Fruit fly (Drosophila melanogaster) S2 (cell line): ENCODE results near the gene CG17560.

Experiments
- CG8478 ChIP-seq: fragments of >200 bp; optimal IDR thresholded peaks from 2 replicates; lab custom pipeline; 2018
- CTCF ChIP-seq, 2 experiments: fragments of >200 bp; optimal IDR thresholded peaks; 2 replicates each; lab custom pipeline; 2018

- TF ChIP-seq CG8478 (lab: Kevin White, UChicago) (no peak), CTCF (optimal IDR thresholded peaks at IDR 0.05; lab: Kevin White, UChicago) (no peak)
Measured at dm6 chr3R:16611240-16611639, 6.5 kb upstream of the CG17560 start.
